Worm (Caenorhabditis elegans) whole organism, L3 larva: ENCODE results near the gene ceh-31.

Experiments used
- eor-1 ChIP-seq, 2 experiments: fragments of 150-350 bp; optimal IDR thresholded peaks; 2 replicates each; lab custom pipeline; 2014 to 2018; ENCODE audit warnings: missing biosample characterization in 2 of 2, missing genetic modification characterization in 2 of 2
- ztf-11 ChIP-seq: fragments of 150-350 bp; optimal IDR thresholded peaks from 2 replicates; lab custom pipeline; 2014; ENCODE audit warnings: missing biosample characterization, missing genetic modification characterization

DNA sequence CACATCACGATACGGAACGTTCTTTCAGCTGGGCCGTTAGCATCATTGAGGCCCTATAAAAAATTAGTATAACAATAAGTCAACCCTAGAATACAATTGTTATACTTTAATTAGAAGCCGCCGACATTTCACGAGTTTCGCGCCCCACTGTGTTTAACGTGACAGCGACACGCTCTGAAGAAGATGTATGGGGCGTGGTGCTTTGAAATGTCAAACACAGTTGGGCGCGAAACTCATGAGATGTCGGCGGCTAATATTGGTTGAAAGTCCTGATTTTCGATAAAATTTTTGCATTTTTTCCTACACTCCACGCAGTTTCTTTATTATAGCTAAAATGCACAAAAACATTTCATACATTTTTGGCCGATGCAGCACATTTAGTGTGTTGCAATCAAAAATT is 14.1 kb downstream of the ceh-31 start:
- TF ChIP-seq ztf-11 (tag; lab: Kevin White, UChicago) (no peak), eor-1 (tag; optimal IDR thresholded peaks at IDR 0.05; lab: Kevin White, UChicago) (no peak)
